Worm (Caenorhabditis elegans) whole organism, L1 larva: Measurements from ENCODE around the gene D1086.17.
A peak's percentile ranks its signal among the peaks of the same experiment; 100 is the strongest.

Source experiments
- C04F5.9 ChIP-seq: sonication (generic microtip); optimal IDR thresholded peaks from 2 replicates; lab custom pipeline; 2016; ENCODE audit warnings: missing genetic modification characterization, missing compliant biosample characterization
- C34B4.2 ChIP-seq: sonication (generic microtip); optimal IDR thresholded peaks from 2 replicates; lab custom pipeline; 2017; ENCODE audit warnings: mild to moderate bottlenecking, missing genetic modification characterization, missing compliant biosample characterization
- Y116A8C.19 ChIP-seq: sonication (generic microtip); optimal IDR thresholded peaks from 2 replicates; lab custom pipeline; 2016; ENCODE audit warnings: missing compliant biosample characterization, missing genetic modification characterization, borderline replicate concordance
- aha-1 ChIP-seq: fragments of 150-350 bp; optimal IDR thresholded peaks from 2 replicates; lab custom pipeline; 2014; ENCODE audit warnings: missing biosample characterization, missing genetic modification characterization
- alr-1 ChIP-seq: fragments of 200-800 bp; sonication (Bioruptor generic); optimal IDR thresholded peaks from 2 replicates; lab custom pipeline; 2018; ENCODE audit warnings: borderline replicate concordance, mild to moderate bottlenecking, missing genetic modification characterization, missing compliant biosample characterization
- aly-2 ChIP-seq: fragments of 150-350 bp; optimal IDR thresholded peaks from 2 replicates; lab custom pipeline; 2014; ENCODE audit warnings: missing biosample characterization, missing genetic modification characterization
- ama-1 ChIP-seq: fragments of 150-350 bp; optimal IDR thresholded peaks from 2 replicates; lab custom pipeline; 2014
- ceh-63 ChIP-seq: fragments of 200-800 bp; sonication (Bioruptor generic); optimal IDR thresholded peaks from 2 replicates; lab custom pipeline; 2018; ENCODE audit warnings: mild to moderate bottlenecking, missing genetic modification characterization, missing compliant biosample characterization
- ceh-8 ChIP-seq: fragments of 200-800 bp; sonication (Bioruptor generic); optimal IDR thresholded peaks from 2 replicates; lab custom pipeline; 2018; ENCODE audit warnings: mild to moderate bottlenecking, missing genetic modification characterization, moderate library complexity, missing compliant biosample characterization
- ceh-88 ChIP-seq: fragments of 200-800 bp; sonication (Bioruptor generic); IDR thresholded peaks from 2 replicates; pipeline ENCODE4 v1.3.6; 2022; ENCODE audit warnings: missing genetic modification characterization, missing compliant biosample characterization
- ces-1 ChIP-seq: fragments of 150-350 bp; optimal IDR thresholded peaks from 2 replicates; lab custom pipeline; 2014; ENCODE audit warnings: missing biosample characterization, missing genetic modification reagents, missing genetic modification characterization
- dpl-1 ChIP-seq, 3 experiments: fragments of 150-350 bp in 2 of 3; sonication (generic microtip) in 1 of 3; optimal IDR thresholded peaks; 2 replicates each; lab custom pipeline; 2014 to 2017; ENCODE audit warnings: missing biosample characterization in 3 of 3, missing genetic modification characterization in 3 of 3, missing genetic modification reagents in 3 of 3
- dsc-1 ChIP-seq: sonication (generic microtip); optimal IDR thresholded peaks from 2 replicates; lab custom pipeline; 2016; ENCODE audit warnings: mild to moderate bottlenecking, missing genetic modification characterization, missing compliant biosample characterization
- efl-1 ChIP-seq, 4 experiments: fragments of 150-350 bp; optimal IDR thresholded peaks in 3 of 4; peaks in 1 of 4; 1 replicate in 1 of 4; 2 replicates in 3 of 4; lab custom pipeline; 2014; ENCODE audit warnings: missing biosample characterization in 2 of 4, missing genetic modification characterization in 2 of 4, missing genetic modification reagents in 2 of 4
- efl-3 ChIP-seq: fragments of 200-800 bp; sonication (Bioruptor generic); optimal IDR thresholded peaks from 2 replicates; lab custom pipeline; 2018; ENCODE audit warnings: mild to moderate bottlenecking, missing genetic modification characterization, missing compliant biosample characterization
- elt-2 ChIP-seq: sonication (generic microtip); optimal IDR thresholded peaks from 2 replicates; lab custom pipeline; 2016; ENCODE audit warnings: missing genetic modification characterization, mild to moderate bottlenecking, inconsistent platforms, missing compliant biosample characterization, missing genetic modification reagents
- elt-3 ChIP-seq, 6 experiments: fragments of 150-350 bp in 1 of 6; sonication (generic microtip); optimal IDR thresholded peaks; 2 replicates each; lab custom pipeline; 2017 to 2018; ENCODE audit warnings: missing biosample characterization in 6 of 6, missing genetic modification characterization in 6 of 6, inconsistent platforms in 1 of 6
- fkh-10 ChIP-seq: sonication (generic microtip); optimal IDR thresholded peaks from 2 replicates; lab custom pipeline; 2017; ENCODE audit warnings: missing biosample characterization, missing genetic modification reagents, missing genetic modification characterization
- grh-1 ChIP-seq: fragments of 200-800 bp; sonication (Bioruptor generic); IDR thresholded peaks from 2 replicates; pipeline ENCODE4 v1.3.6; 2022; ENCODE audit warnings: missing genetic modification reagents, missing genetic modification characterization, missing compliant biosample characterization
- hpl-2 ChIP-seq: fragments of 150-350 bp; optimal IDR thresholded peaks from 2 replicates; lab custom pipeline; 2014; ENCODE audit warnings: missing biosample characterization, missing genetic modification reagents, missing genetic modification characterization
- jun-1 ChIP-seq: fragments of 150-350 bp; optimal IDR thresholded peaks from 2 replicates; lab custom pipeline; 2014; ENCODE audit warnings: missing biosample characterization, missing genetic modification reagents, missing genetic modification characterization
- lin-13 ChIP-seq: fragments of 150-350 bp; optimal IDR thresholded peaks from 2 replicates; lab custom pipeline; 2014; ENCODE audit warnings: missing biosample characterization, missing genetic modification reagents, missing genetic modification characterization
- lir-3 ChIP-seq: sonication (generic microtip); optimal IDR thresholded peaks from 2 replicates; lab custom pipeline; 2016; ENCODE audit warnings: mild to moderate bottlenecking, missing genetic modification characterization, moderate library complexity, missing compliant biosample characterization; ENCODE audit not compliant: poor library complexity
- lsy-2 ChIP-seq, 2 experiments: fragments of 150-350 bp; optimal IDR thresholded peaks; 2 replicates each; lab custom pipeline; 2014; ENCODE audit warnings: missing biosample characterization in 2 of 2, missing genetic modification characterization in 2 of 2
- mab-9 ChIP-seq: fragments of 200-800 bp; sonication (Bioruptor generic); IDR thresholded peaks from 2 replicates; pipeline ENCODE4 v1.3.6; 2022; ENCODE audit warnings: missing genetic modification reagents, missing genetic modification characterization, missing compliant biosample characterization
- mdl-1 ChIP-seq, 2 experiments: fragments of 150-350 bp; optimal IDR thresholded peaks; 2 replicates each; lab custom pipeline; 2014 to 2017; ENCODE audit warnings: missing biosample characterization in 2 of 2, missing genetic modification characterization in 2 of 2, inconsistent platforms in 1 of 2
- mep-1 ChIP-seq: fragments of 150-350 bp; optimal IDR thresholded peaks from 2 replicates; lab custom pipeline; 2014; ENCODE audit warnings: missing biosample characterization, missing genetic modification characterization
- nhr-12 ChIP-seq: sonication (generic microtip); optimal IDR thresholded peaks from 2 replicates; lab custom pipeline; 2017; ENCODE audit warnings: missing biosample characterization, missing genetic modification characterization
- nhr-19 ChIP-seq: fragments of 200-800 bp; sonication (Bioruptor generic); conservative IDR thresholded peaks from 2 replicates; pipeline ENCODE4 v1.3.6; 2022; ENCODE audit warnings: missing genetic modification characterization, missing compliant biosample characterization
- nhr-237 ChIP-seq: fragments of 150-350 bp; optimal IDR thresholded peaks from 2 replicates; lab custom pipeline; 2014; ENCODE audit warnings: missing biosample characterization, missing genetic modification characterization
- nhr-28 ChIP-seq: fragments of 150-350 bp; optimal IDR thresholded peaks from 2 replicates; lab custom pipeline; 2014; ENCODE audit warnings: missing biosample characterization, missing genetic modification characterization
- nhr-47 ChIP-seq: sonication (generic microtip); optimal IDR thresholded peaks from 2 replicates; lab custom pipeline; 2016; ENCODE audit warnings: mild to moderate bottlenecking, missing genetic modification characterization, moderate library complexity, missing compliant biosample characterization
- nhr-71 ChIP-seq: sonication (generic microtip); optimal IDR thresholded peaks from 2 replicates; lab custom pipeline; 2016; ENCODE audit warnings: mild to moderate bottlenecking, missing genetic modification characterization, moderate library complexity, missing compliant biosample characterization
- nhr-76 ChIP-seq: sonication (generic microtip); optimal IDR thresholded peaks from 2 replicates; lab custom pipeline; 2017; ENCODE audit warnings: missing biosample characterization, missing genetic modification characterization
- nhr-77 ChIP-seq: fragments of 150-350 bp; optimal IDR thresholded peaks from 2 replicates; lab custom pipeline; 2014; ENCODE audit warnings: missing biosample characterization, missing genetic modification characterization
- nhr-85 ChIP-seq: sonication (generic microtip); peaks from one replicate; lab custom pipeline; 2016; ENCODE audit warnings: missing genetic modification characterization, inconsistent platforms, missing compliant biosample characterization
- nhr-90 ChIP-seq: sonication (generic microtip); optimal IDR thresholded peaks from 2 replicates; lab custom pipeline; 2016; ENCODE audit warnings: mild to moderate bottlenecking, missing genetic modification characterization, missing compliant biosample characterization; ENCODE audit not compliant: poor library complexity
- pag-3 ChIP-seq: sonication (generic microtip); optimal IDR thresholded peaks from 2 replicates; lab custom pipeline; 2017; ENCODE audit warnings: missing genetic modification characterization, mild to moderate bottlenecking, missing compliant biosample characterization, antibody characterized with exemption, borderline replicate concordance; ENCODE audit not compliant: insufficient read depth
- pax-3 ChIP-seq: fragments of 200-800 bp; sonication (Bioruptor generic); optimal IDR thresholded peaks from 2 replicates; lab custom pipeline; 2018; ENCODE audit warnings: mild to moderate bottlenecking, missing genetic modification characterization, moderate library complexity, missing compliant biosample characterization
- pqm-1 ChIP-seq: sonication (generic microtip); optimal IDR thresholded peaks from 3 replicates; lab custom pipeline; 2017; ENCODE audit warnings: missing biosample characterization, missing genetic modification characterization
- rnt-1 ChIP-seq: sonication (generic microtip); optimal IDR thresholded peaks from 2 replicates; lab custom pipeline; 2016; ENCODE audit warnings: mild to moderate bottlenecking, missing genetic modification characterization, moderate library complexity, missing compliant biosample characterization
- skn-1 ChIP-seq: fragments of 150-350 bp; optimal IDR thresholded peaks from 2 replicates; lab custom pipeline; 2014; ENCODE audit warnings: missing biosample characterization, missing genetic modification characterization
- snpc-4 ChIP-seq: fragments of 150-350 bp; optimal IDR thresholded peaks from 2 replicates; lab custom pipeline; 2014; ENCODE audit warnings: missing biosample characterization, missing genetic modification characterization
- snu-23 ChIP-seq: sonication (generic microtip); optimal IDR thresholded peaks from 2 replicates; lab custom pipeline; 2016; ENCODE audit warnings: missing genetic modification characterization, missing compliant biosample characterization
- sptf-1 ChIP-seq: fragments of 150-350 bp; optimal IDR thresholded peaks from 2 replicates; lab custom pipeline; 2014; ENCODE audit warnings: missing biosample characterization, missing genetic modification characterization
- tlp-1 ChIP-seq: fragments of 150-350 bp; optimal IDR thresholded peaks from 2 replicates; lab custom pipeline; 2014; ENCODE audit warnings: missing biosample characterization, missing genetic modification characterization
- unc-30 ChIP-seq: sonication (generic microtip); optimal IDR thresholded peaks from 2 replicates; lab custom pipeline; 2017; ENCODE audit warnings: missing biosample characterization, missing genetic modification characterization
- unc-62 ChIP-seq: fragments of 150-350 bp; optimal IDR thresholded peaks from 2 replicates; lab custom pipeline; 2014; ENCODE audit warnings: missing biosample characterization, missing genetic modification reagents, missing genetic modification characterization
- unc-86 ChIP-seq: sonication (generic microtip); optimal IDR thresholded peaks from 2 replicates; lab custom pipeline; 2016; ENCODE audit warnings: missing genetic modification characterization, missing compliant biosample characterization
- unc-98 ChIP-seq: fragments of 200-800 bp; sonication (Bioruptor generic); IDR thresholded peaks from 2 replicates; pipeline ENCODE4 v1.3.6; 2022; ENCODE audit warnings: missing genetic modification characterization, missing compliant biosample characterization
- vab-15 ChIP-seq: sonication (generic microtip); optimal IDR thresholded peaks from 2 replicates; lab custom pipeline; 2017; ENCODE audit warnings: missing genotype, mild to moderate bottlenecking, missing genetic modification characterization, missing compliant biosample characterization
- zag-1 ChIP-seq: fragments of 150-350 bp; optimal IDR thresholded peaks from 2 replicates; lab custom pipeline; 2014; ENCODE audit warnings: missing biosample characterization, missing genetic modification characterization
- ztf-11 ChIP-seq, 2 experiments: sonication (generic microtip); optimal IDR thresholded peaks; 2 replicates each; lab custom pipeline; 2016 to 2017; ENCODE audit warnings: missing genetic modification characterization in 2 of 2, missing biosample characterization in 1 of 2, missing compliant biosample characterization in 1 of 2

D1086.17 gene

DNA sequence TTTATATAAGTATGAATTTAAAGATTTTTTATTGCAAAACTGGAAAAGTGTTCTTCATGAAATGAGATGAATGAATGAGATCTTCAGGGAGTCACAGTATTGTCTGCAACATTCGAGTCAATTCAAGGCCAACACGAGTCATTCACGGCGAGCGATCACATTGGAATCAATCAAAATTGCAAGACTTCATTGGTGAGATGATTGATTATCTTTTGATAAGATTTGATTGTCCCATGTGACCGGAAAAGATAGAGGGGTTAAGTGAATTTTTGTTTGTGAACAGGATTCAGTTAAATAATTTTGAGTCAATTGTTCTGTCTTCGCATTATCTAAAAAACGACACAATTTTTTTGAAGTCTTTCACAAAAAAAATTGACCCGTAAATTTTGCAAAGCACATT, 27.3 kb downstream of the D1086.17 start:
- TF ChIP-seq nhr-90 (peak; percentile 46), aha-1 (tag; lab: Kevin White, UChicago) (no peak), pqm-1 (tag; lab: Kevin White, UChicago) (no peak), nhr-19 (GFP tag; lab: Robert Waterston, UW) (peak; percentile 23; the same call in 1 of the 2 replicates), Y116A8C.19 (tag; lab: Kevin White, UChicago) (no peak), ces-1 (GFP tag; lab: Kevin White, UChicago) (no peak), snpc-4 (tag; lab: Kevin White, UChicago) (no peak), C04F5.9 (tag; lab: Kevin White, UChicago) (no peak), lin-13 (GFP tag; lab: Kevin White, UChicago) (no peak), nhr-77 (no peak), pag-3 (tag; lab: Kevin White, UChicago) (no peak), ceh-8 (GFP tag; lab: Kevin White, UChicago) (no peak), elt-3 (tag; optimal IDR thresholded peaks at IDR 0.05; lab: Kevin White, UChicago) (peak in 5 of 6 experiments; percentile 55 to 99 (median 70)), dpl-1 (GFP tag; optimal IDR thresholded peaks at IDR 0.05; lab: Kevin White, UChicago) (no peak), nhr-85 (tag; lab: Kevin White, UChicago) (peak; percentile 85), grh-1 (GFP tag; lab: Robert Waterston, UW) (peak; percentile 68), mdl-1 (tag; optimal IDR thresholded peaks at IDR 0.05; lab: Kevin White, UChicago) (peak in 1 of 2 experiments; percentile 10), lsy-2 (tag; optimal IDR thresholded peaks at IDR 0.05; lab: Kevin White, UChicago) (peak in 1 of 2 experiments; percentile 24), pax-3 (tag; lab: Kevin White, UChicago) (no peak), C34B4.2 (no peak), efl-3 (GFP tag; lab: Kevin White, UChicago) (no peak), vab-15 (tag; lab: Kevin White, UChicago) (no peak), ztf-11 (tag; optimal IDR thresholded peaks at IDR 0.05; lab: Kevin White, UChicago) (no peak), nhr-47 (tag; lab: Kevin White, UChicago) (peak; percentile 20), skn-1 (tag; lab: Kevin White, UChicago) (no peak), ama-1 (lab: Kevin White, UChicago) (no peak), aly-2 (tag; lab: Kevin White, UChicago) (no peak), dsc-1 (no peak), alr-1 (tag; lab: Kevin White, UChicago) (no peak), unc-30 (no peak), nhr-71 (tag; lab: Kevin White, UChicago) (peak; percentile 66), mep-1 (tag; lab: Kevin White, UChicago) (peak; percentile 20), rnt-1 (tag; lab: Kevin White, UChicago) (no peak), ceh-88 (GFP tag; lab: Robert Waterston, UW) (no peak), jun-1 (no peak), hpl-2 (GFP tag; lab: Kevin White, UChicago) (no peak), mab-9 (no peak), elt-2 (tag; lab: Kevin White, UChicago) (no peak), zag-1 (tag; lab: Kevin White, UChicago) (no peak), sptf-1 (tag; lab: Kevin White, UChicago) (no peak), nhr-28 (tag; lab: Kevin White, UChicago) (no peak), nhr-76 (tag; lab: Kevin White, UChicago) (no peak), ceh-63 (no peak), nhr-237 (tag; lab: Kevin White, UChicago) (no peak), tlp-1 (no peak), snu-23 (peak; percentile 60), unc-86 (tag; lab: Kevin White, UChicago) (no peak), fkh-10 (GFP tag; lab: Kevin White, UChicago) (no peak), unc-98 (no peak), efl-1 (optimal IDR thresholded peaks at IDR 0.05; lab: Kevin White, UChicago) (no peak), efl-1 (GFP tag; optimal IDR thresholded peaks at IDR 0.05 in 1 of 2; lab: Kevin White, UChicago) (peak in 1 of 2 experiments; percentile 9), unc-62 (no peak), lir-3 (no peak), nhr-12 (tag; lab: Kevin White, UChicago) (no peak)
